Fruit fly (Drosophila melanogaster) whole organism, pupa: ENCODE results near the gene Acp32CD.

Experiments used
- CG10348 ChIP-seq: fragments of 200-800 bp; sonication (Bioruptor generic); IDR thresholded peaks from 2 replicates; pipeline ENCODE4 v1.3.6; 2022; ENCODE audit warnings: missing biosample characterization, missing genetic modification characterization
- CG12605 ChIP-seq: fragments of 200-800 bp; sonication (Bioruptor generic); IDR thresholded peaks from 2 replicates; pipeline ENCODE4 v1.3.6; 2022; ENCODE audit warnings: missing biosample characterization, missing genetic modification characterization
- CG13204 ChIP-seq: fragments of 200-800 bp; sonication (Bioruptor generic); optimal IDR thresholded peaks from 2 replicates; lab custom pipeline; 2018; ENCODE audit warnings: missing biosample characterization, mild to moderate bottlenecking, missing genetic modification characterization, moderate library complexity
- CG14655 ChIP-seq: fragments of 200-800 bp; sonication (Bioruptor generic); optimal IDR thresholded peaks from 3 replicates; lab custom pipeline; 2017; ENCODE audit warnings: mild to moderate bottlenecking, missing biosample characterization, missing genetic modification reagents, missing genetic modification characterization
- CG15710 ChIP-seq: fragments of 200-800 bp; sonication (Bioruptor generic); optimal IDR thresholded peaks from 2 replicates; lab custom pipeline; 2018; ENCODE audit warnings: missing biosample characterization, mild to moderate bottlenecking, missing genetic modification characterization, moderate library complexity
- CG17806 ChIP-seq: fragments of 200-800 bp; sonication (Bioruptor generic); optimal IDR thresholded peaks from 2 replicates; lab custom pipeline; 2018; ENCODE audit warnings: missing biosample characterization, mild to moderate bottlenecking, missing genetic modification characterization, moderate library complexity
- CG32121 ChIP-seq: fragments of 200-800 bp; sonication (Bioruptor generic); IDR thresholded peaks from 2 replicates; pipeline ENCODE4 v1.3.6; 2022; ENCODE audit warnings: missing biosample characterization, missing genetic modification characterization
- CG34367 ChIP-seq: fragments of 200-800 bp; sonication (Bioruptor generic); optimal IDR thresholded peaks from 2 replicates; lab custom pipeline; 2018; ENCODE audit warnings: missing biosample characterization, mild to moderate bottlenecking, missing genetic modification characterization
- CG4496 ChIP-seq: fragments of 200-800 bp; sonication (Bioruptor generic); IDR thresholded peaks from 3 replicates; pipeline ENCODE4 v1.3.6; 2022; ENCODE audit warnings: missing biosample characterization, missing genetic modification characterization
- CG8159 ChIP-seq: fragments of 200-800 bp; sonication (Bioruptor generic); optimal IDR thresholded peaks from 3 replicates; lab custom pipeline; 2018; ENCODE audit warnings: missing biosample characterization, mild to moderate bottlenecking, missing genetic modification characterization, moderate library complexity
- CG8301 ChIP-seq: fragments of 200-800 bp; sonication (Bioruptor generic); optimal IDR thresholded peaks from 2 replicates; lab custom pipeline; 2018; ENCODE audit warnings: missing biosample characterization, mild to moderate bottlenecking, missing genetic modification characterization
- CG9948 ChIP-seq: fragments of 200-800 bp; sonication (Bioruptor generic); optimal IDR thresholded peaks from 2 replicates; lab custom pipeline; 2018; ENCODE audit warnings: missing biosample characterization, mild to moderate bottlenecking, missing genetic modification characterization, moderate library complexity
- D1 ChIP-seq: fragments of 200-800 bp; sonication (Bioruptor generic); optimal IDR thresholded peaks from 2 replicates; lab custom pipeline; 2018; ENCODE audit warnings: missing biosample characterization, mild to moderate bottlenecking, missing genetic modification characterization, moderate library complexity
- EcR ChIP-seq: fragments of 200-800 bp; sonication (Bioruptor generic); optimal IDR thresholded peaks from 3 replicates; lab custom pipeline; 2019; ENCODE audit warnings: missing biosample characterization, missing genetic modification characterization, mild to moderate bottlenecking, moderate library complexity, missing genetic modification reagents
- Ets98B ChIP-seq: fragments of 200-800 bp; sonication (Bioruptor generic); IDR thresholded peaks from 2 replicates; pipeline ENCODE4 v1.3.6; 2022; ENCODE audit warnings: missing biosample characterization, missing genetic modification characterization
- Pif1A ChIP-seq: fragments of 200-800 bp; sonication (Bioruptor generic); optimal IDR thresholded peaks from 3 replicates; lab custom pipeline; 2016; ENCODE audit warnings: missing biosample characterization, missing genetic modification characterization
- Pif1B ChIP-seq: fragments of 200-800 bp; sonication (Bioruptor generic); optimal IDR thresholded peaks from 3 replicates; lab custom pipeline; 2016; ENCODE audit warnings: missing biosample characterization, missing genetic modification characterization
- Snoo ChIP-seq: fragments of 200-800 bp; sonication (Bioruptor generic); optimal IDR thresholded peaks from 3 replicates; lab custom pipeline; 2017; ENCODE audit warnings: missing biosample characterization, mild to moderate bottlenecking, missing genetic modification characterization, inconsistent platforms
- fd96Ca ChIP-seq: fragments of 200-800 bp; sonication (Bioruptor generic); IDR thresholded peaks from 3 replicates; pipeline ENCODE4 v1.3.6; 2022; ENCODE audit warnings: missing biosample characterization, missing genetic modification characterization
- gl ChIP-seq: fragments of 200-800 bp; sonication (Bioruptor generic); optimal IDR thresholded peaks from 2 replicates; lab custom pipeline; 2018; ENCODE audit warnings: missing biosample characterization, mild to moderate bottlenecking, missing genetic modification characterization
- rn ChIP-seq: fragments of 200-800 bp; sonication (Bioruptor generic); IDR thresholded peaks from 2 replicates; pipeline ENCODE4 v1.3.6; 2022; ENCODE audit warnings: missing biosample characterization, missing genetic modification characterization

Gene Acp32CD

DNA sequence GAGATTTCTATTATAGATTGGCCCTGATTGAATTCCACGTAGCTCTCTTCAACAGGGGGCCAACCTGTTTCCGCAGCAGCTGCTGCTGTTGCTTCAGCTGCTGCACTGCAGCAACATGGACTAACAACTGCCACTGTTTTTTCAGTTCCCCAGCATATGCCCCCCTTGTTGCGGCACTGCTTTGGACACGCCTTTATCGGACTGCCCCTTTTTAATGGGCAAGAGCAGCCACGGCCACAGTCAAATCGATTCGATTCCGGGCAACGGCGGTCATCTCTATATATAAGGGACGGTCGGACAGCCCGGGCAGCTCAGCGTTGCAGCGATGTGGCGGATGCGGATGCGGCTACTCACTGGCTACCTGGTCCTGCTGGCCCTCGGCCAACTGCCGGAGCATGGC, at the start of gene Acp32CD:
Gene Acp32CD (plus strand): TSS at position 301 of the 400 bp plus-strand sequence.
- TF ChIP-seq CG8301 (no peak), CG34367 (tag; lab: Kevin White, UChicago) (no peak), CG32121 (GFP tag; lab: Robert Waterston, UW) (no peak; the same call in 1 of the 2 replicates), D1 (tag; lab: Kevin White, UChicago) (no peak), fd96Ca (GFP tag; lab: Robert Waterston, UW) (no peak), Snoo (tag; lab: Kevin White, UChicago) (no peak), gl (tag; lab: Kevin White, UChicago) (no peak), CG12605 (GFP tag; lab: Robert Waterston, UW) (no peak), CG13204 (GFP tag; lab: Kevin White, UChicago) (no peak), CG17806 (no peak), CG8159 (tag; lab: Kevin White, UChicago) (no peak), EcR (GFP tag; lab: Kevin White, UChicago) (no peak), Pif1A (GFP tag; lab: Kevin White, UChicago) (no peak), Ets98B (GFP tag; lab: Robert Waterston, UW) (no peak), rn (GFP tag; lab: Robert Waterston, UW) (no peak), Pif1B (GFP tag; lab: Kevin White, UChicago) (no peak)

DNA sequence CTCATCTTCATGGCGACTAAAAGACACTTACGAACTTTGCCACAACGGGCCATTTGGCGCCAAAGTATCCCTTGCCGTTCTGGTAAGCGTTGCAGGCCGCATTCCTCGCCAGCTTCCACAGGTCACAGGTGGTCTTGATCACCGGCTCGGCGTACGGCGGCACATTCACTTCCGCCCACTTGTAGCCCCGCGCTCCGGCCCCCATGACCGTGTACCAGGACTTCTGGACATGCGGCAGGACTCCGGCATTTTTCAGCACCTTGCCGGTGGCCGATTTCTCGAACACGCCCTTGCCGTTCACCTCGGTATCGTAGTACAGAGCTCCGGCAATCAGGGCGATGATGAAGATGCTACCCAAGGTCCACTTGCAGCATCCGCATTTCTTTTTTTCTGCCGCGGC, 49.5 kb upstream of the Acp32CD start:
- TF ChIP-seq fd96Ca (GFP tag; lab: Robert Waterston, UW), result no peak
- no peak for TF ChIP-seq Snoo (tag; lab: Kevin White, UChicago)

- TF ChIP-seq CG17806 (no peak), CG8301 (peak; percentile 52), Snoo (tag; lab: Kevin White, UChicago) (peak; percentile 7), Ets98B (GFP tag; lab: Robert Waterston, UW) (peak; percentile 61), fd96Ca (GFP tag; lab: Robert Waterston, UW) (0 out of 3 replicates have a peak, but pooled peaks have one; percentile 22), CG13204 (GFP tag; lab: Kevin White, UChicago) (no peak), Pif1A (GFP tag; lab: Kevin White, UChicago) (no peak), CG14655 (GFP tag; lab: Kevin White, UChicago) (no peak), gl (tag; lab: Kevin White, UChicago) (peak; percentile 79), Pif1B (GFP tag; lab: Kevin White, UChicago) (peak; percentile 28), CG12605 (GFP tag; lab: Robert Waterston, UW) (peak; percentile 38; the same call in 1 of the 2 replicates), D1 (tag; lab: Kevin White, UChicago) (no peak), CG9948 (no peak), EcR (GFP tag; lab: Kevin White, UChicago) (peak; percentile 52), rn (GFP tag; lab: Robert Waterston, UW) (no peak), CG10348 (GFP tag; lab: Robert Waterston, UW) (no peak), CG4496 (GFP tag; lab: Robert Waterston, UW) (peak; percentile 58), CG8159 (tag; lab: Kevin White, UChicago) (peak; percentile 33), CG15710 (peak; percentile 18), CG34367 (tag; lab: Kevin White, UChicago) (no peak), CG32121 (GFP tag; lab: Robert Waterston, UW) (peak; percentile 38; the same call in 1 of the 2 replicates)
Measured at dm6 chr2L:10967257-10968008, 48.0 kb upstream of the Acp32CD start.

DNA sequence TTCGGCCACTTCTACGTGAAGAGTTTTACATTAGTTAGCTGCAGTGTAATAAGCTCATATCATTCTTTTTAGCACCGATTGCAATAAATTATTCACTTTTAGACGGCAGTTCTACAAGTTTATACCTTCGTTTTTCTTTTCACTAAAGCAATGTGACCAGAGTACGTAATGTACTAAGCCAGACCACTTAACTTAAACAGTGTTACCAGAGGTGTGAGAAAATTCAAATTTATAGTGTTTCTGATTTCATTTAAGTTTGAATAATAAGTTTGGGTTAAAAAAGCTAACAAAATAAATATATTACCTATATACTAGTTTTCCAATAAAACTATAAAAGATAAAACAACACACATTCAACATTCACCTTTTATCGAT, 47.4 kb upstream of the Acp32CD start:
- no peak for TF ChIP-seq Snoo (tag; lab: Kevin White, UChicago)

DNA sequence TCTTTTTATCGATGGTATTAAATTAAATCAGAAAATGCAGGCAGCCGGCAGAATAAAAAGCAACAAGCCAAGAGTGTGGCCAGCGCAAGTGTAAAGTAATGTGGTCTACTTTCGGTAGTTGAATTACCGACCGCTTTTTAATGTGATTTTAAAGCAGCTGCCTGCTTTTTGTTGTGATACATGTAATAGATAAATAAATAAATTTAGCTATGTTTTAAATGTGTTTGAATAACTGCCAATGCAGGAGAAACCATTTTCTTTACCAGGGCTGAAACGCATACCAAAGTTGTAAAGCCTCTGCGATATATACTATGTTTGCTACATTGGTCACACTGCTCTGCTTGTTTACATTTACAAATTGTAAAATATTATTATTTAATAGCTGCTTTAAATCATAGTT, 45.3 kb upstream of the Acp32CD start, which contains the start of the genes Tmem214 and YL-1:
Gene Tmem214 (minus strand): TSS at position 142 of the 400 bp plus-strand sequence.
Gene YL-1 (plus strand): TSS at position 310 of the 400 bp plus-strand sequence.
- 0 out of 3 replicates have a peak, but pooled peaks have one; percentile 14 for TF ChIP-seq fd96Ca (GFP tag; lab: Robert Waterston, UW)
- TF ChIP-seq CG8159 (tag; lab: Kevin White, UChicago), result peak; percentile 0
- TF ChIP-seq CG13204 (GFP tag; lab: Kevin White, UChicago), result no peak

- TF ChIP-seq CG13204 (GFP tag; lab: Kevin White, UChicago) (no peak), CG10348 (GFP tag; lab: Robert Waterston, UW) (no peak), CG32121 (GFP tag; lab: Robert Waterston, UW) (no peak), EcR (GFP tag; lab: Kevin White, UChicago) (no peak), CG34367 (tag; lab: Kevin White, UChicago) (no peak), CG14655 (GFP tag; lab: Kevin White, UChicago) (no peak), CG9948 (no peak), CG4496 (GFP tag; lab: Robert Waterston, UW) (no peak), CG12605 (GFP tag; lab: Robert Waterston, UW) (no peak), CG8159 (tag; lab: Kevin White, UChicago) (no peak), Ets98B (GFP tag; lab: Robert Waterston, UW) (no peak), CG17806 (no peak), Snoo (tag; lab: Kevin White, UChicago) (no peak)
Measured at dm6 chr2L:10972224-10972623, 43.2 kb upstream of the Acp32CD start, which contains the start of gene CG16743. Gene CG16743 (plus strand): TSS chr2L:10972280.
